Worm (Caenorhabditis elegans) whole organism, early embryonic: ENCODE data around the gene jmjd-5.

Experiments
- ama-1 ChIP-seq: fragments of 150-350 bp; optimal IDR thresholded peaks from 2 replicates; lab custom pipeline; 2014
- ceh-13 ChIP-seq: fragments of 200-800 bp; sonication (Bioruptor generic); optimal IDR thresholded peaks from 2 replicates; lab custom pipeline; 2018; ENCODE audit warnings: mild to moderate bottlenecking, missing genetic modification characterization, missing compliant biosample characterization
- pes-1 ChIP-seq: fragments of 200-800 bp; sonication (Bioruptor generic); IDR thresholded peaks from 2 replicates; pipeline ENCODE4 v1.3.6; 2022; ENCODE audit warnings: missing genetic modification reagents, missing genetic modification characterization, missing compliant biosample characterization

ce11 chrV:11144694-11145093 is 17.4 kb downstream of the jmjd-5 start, which contains the start of gene C06H2.7:
- no peak for TF ChIP-seq ama-1 (lab: Kevin White, UChicago)
- TF ChIP-seq pes-1 (GFP tag; lab: Robert Waterston, UW) = no peak
- TF ChIP-seq ceh-13 (GFP tag; lab: Kevin White, UChicago) = no peak
